Fruit fly (Drosophila melanogaster) Kc167 (cell line): ENCODE measurements around the gene CG42307.

Experiments
- Myc ChIP-seq: fragments of >200 bp; optimal IDR thresholded peaks from 2 replicates; lab custom pipeline; 2017; ENCODE audit warnings: missing external identifiers
- Sin3A ChIP-seq: fragments of >200 bp; optimal IDR thresholded peaks from 2 replicates; lab custom pipeline; 2018; ENCODE audit warnings: missing external identifiers
- h ChIP-seq: fragments of >200 bp; optimal IDR thresholded peaks from 3 replicates; lab custom pipeline; 2018; ENCODE audit warnings: missing external identifiers
- insv ChIP-seq: fragments of >200 bp; optimal IDR thresholded peaks from 3 replicates; lab custom pipeline; 2018; ENCODE audit warnings: missing external identifiers
- psq ChIP-seq: fragments of >200 bp; optimal IDR thresholded peaks from 2 replicates; lab custom pipeline; 2017; ENCODE audit warnings: missing external identifiers
- ttk ChIP-seq: sonication (Bioruptor generic); optimal IDR thresholded peaks from 2 replicates; lab custom pipeline; 2017; ENCODE audit warnings: missing external identifiers

dm6 chr3L:7360324-7360852 lies 31.5 kb downstream of the CG42307 start, which contains the start of gene Sec63:
- TF ChIP-seq h (lab: Kevin White, UChicago): no peak
- TF ChIP-seq Sin3A (lab: Kevin White, UChicago): no peak
- no peak for TF ChIP-seq ttk (lab: Kevin White, UChicago)
- no peak for TF ChIP-seq Myc (lab: Kevin White, UChicago)
- no peak for TF ChIP-seq insv (lab: Kevin White, UChicago)
- no peak for TF ChIP-seq psq (lab: Kevin White, UChicago)
